Worm (Caenorhabditis elegans) whole organism, midembryonic: ENCODE results near the gene T21C12.8.

Source experiments
- cog-1 ChIP-seq: sonication (generic microtip); optimal IDR thresholded peaks from 2 replicates; lab custom pipeline; 2016; ENCODE audit warnings: missing genetic modification characterization, missing compliant biosample characterization
- flt-1 ChIP-seq: fragments of 200-800 bp; sonication (Bioruptor generic); IDR thresholded peaks from 2 replicates; pipeline ENCODE4 v1.3.6; 2022; ENCODE audit warnings: missing genetic modification characterization, missing compliant biosample characterization
- ref-1 ChIP-seq: fragments of 200-800 bp; sonication (Bioruptor generic); conservative IDR thresholded peaks from 2 replicates; pipeline ENCODE4 v1.3.6; 2022; ENCODE audit warnings: missing genetic modification reagents, missing genetic modification characterization, missing compliant biosample characterization
- tab-1 ChIP-seq: fragments of 200-800 bp; sonication (Bioruptor generic); IDR thresholded peaks from 2 replicates; pipeline ENCODE4 v1.3.6; 2022; ENCODE audit warnings: missing genetic modification characterization, missing compliant biosample characterization
- ztf-23 ChIP-seq: fragments of 200-800 bp; sonication (Bioruptor generic); IDR thresholded peaks from 2 replicates; pipeline ENCODE4 v1.3.6; 2022; ENCODE audit warnings: missing genetic modification reagents, missing genetic modification characterization, missing compliant biosample characterization
- ztf-29 ChIP-seq: fragments of 200-800 bp; sonication (Bioruptor generic); IDR thresholded peaks from 2 replicates; pipeline ENCODE4 v1.3.6; 2022; ENCODE audit warnings: missing genetic modification reagents, missing genetic modification characterization, missing compliant biosample characterization

- TF ChIP-seq cog-1 (no peak), ref-1 (GFP tag; lab: Robert Waterston, UW) (no peak), ztf-29 (no peak), ztf-23 (GFP tag; lab: Robert Waterston, UW) (no peak), tab-1 (GFP tag; lab: Robert Waterston, UW) (no peak), flt-1 (GFP tag; lab: Robert Waterston, UW) (no peak)
These were observed 30.7 kb upstream of the T21C12.8 start for ce11 chrIII:10583483-10583882.
